Fruit fly (Drosophila melanogaster): ENCODE results near the gene Atg1.

Gene Atg1

dm6 chr3L:12835511-12836479 lies 30.9 kb upstream of the Atg1 start (continued):
- TF ChIP-seq Atf-2 (GFP tag; optimal IDR thresholded peaks at IDR 0.05) (no peak), knrl (GFP tag; IDR thresholded peaks at IDR 0.05; ENCODE audit: partially characterized antibody) (no peak; the same call in 2 of the 3 replicates), CG7357 (GFP tag; IDR thresholded peaks at IDR 0.05) (no peak), sd (tag; optimal IDR thresholded peaks at IDR 0.05) (peak; percentile 76), CG8478 (optimal IDR thresholded peaks at IDR 0.05) (no peak), Mad (GFP tag; optimal IDR thresholded peaks at IDR 0.05) (no peak), seq (GFP tag; IDR thresholded peaks at IDR 0.05) (no peak), CG12744 (GFP tag; optimal IDR thresholded peaks at IDR 0.05) (no peak), insv (GFP tag; optimal IDR thresholded peaks at IDR 0.05) (no peak), CG12219 (GFP tag; optimal IDR thresholded peaks at IDR 0.05) (no peak), Dbx (GFP tag; IDR thresholded peaks at IDR 0.05) (no peak), repo (GFP tag; optimal IDR thresholded peaks at IDR 0.05) (no peak), eve (GFP tag; optimal IDR thresholded peaks at IDR 0.05) (peak in 1 of 2 experiments; percentile 68), dati (GFP tag; IDR thresholded peaks at IDR 0.05) (no peak), CG10959 (GFP tag; IDR thresholded peaks at IDR 0.05) (no peak), jumu (GFP tag; optimal IDR thresholded peaks at IDR 0.05) (no peak), fd96Cb (tag; optimal IDR thresholded peaks at IDR 0.05) (no peak), CG8089 (GFP tag; optimal IDR thresholded peaks at IDR 0.05) (no peak), tap (tag; optimal IDR thresholded peaks at IDR 0.05) (no peak), ATbp (GFP tag; optimal IDR thresholded peaks at IDR 0.05) (peak; percentile 44), eyg (GFP tag; optimal IDR thresholded peaks at IDR 0.05) (no peak), NK7.1 (GFP tag; optimal IDR thresholded peaks at IDR 0.05) (no peak), gt (GFP tag; IDR thresholded peaks at IDR 0.05) (no peak), lmd (GFP tag; IDR thresholded peaks at IDR 0.05) (no peak), Drgx (GFP tag; IDR thresholded peaks at IDR 0.05) (no peak), CG10462 (GFP tag; optimal IDR thresholded peaks at IDR 0.05) (no peak), MTF-1 (GFP tag; optimal IDR thresholded peaks at IDR 0.05; ENCODE audit: borderline replicate concordance) (peak; percentile 31), fd102C (GFP tag; optimal IDR thresholded peaks at IDR 0.05) (no peak), Pdp1 (GFP tag; optimal IDR thresholded peaks at IDR 0.05) (no peak), Side (GFP tag; optimal IDR thresholded peaks at IDR 0.05) (no peak), CG10565 (GFP tag; optimal IDR thresholded peaks at IDR 0.05) (no peak), Hand (GFP tag; optimal IDR thresholded peaks at IDR 0.05) (no peak), cato (GFP tag; optimal IDR thresholded peaks at IDR 0.05; ENCODE audit: borderline replicate concordance) (no peak), CG12071 (GFP tag; optimal IDR thresholded peaks at IDR 0.05) (peak; percentile 34), CG11093 (GFP tag; IDR thresholded peaks at IDR 0.05) (no peak), CHES-1-like (GFP tag; optimal IDR thresholded peaks at IDR 0.05) (no peak), Antp (GFP tag; optimal IDR thresholded peaks at IDR 0.05) (no peak), Aef1 (GFP tag; IDR thresholded peaks at IDR 0.05) (no peak), Trl (optimal IDR thresholded peaks at IDR 0.05) (no peak), Trl (GFP tag; optimal IDR thresholded peaks at IDR 0.05) (no peak), Sry-δ (GFP tag; optimal IDR thresholded peaks at IDR 0.05) (no peak), CG1024 (GFP tag; IDR thresholded peaks at IDR 0.05) (no peak), bowl (GFP tag; IDR thresholded peaks at IDR 0.05) (no peak), lbe (GFP tag; optimal IDR thresholded peaks at IDR 0.05) (no peak), tup (GFP tag; optimal IDR thresholded peaks at IDR 0.05) (no peak), CG15479 (GFP tag; optimal IDR thresholded peaks at IDR 0.05) (no peak), peb (GFP tag; IDR thresholded peaks at IDR 0.05) (no peak), CTCF (GFP tag; optimal IDR thresholded peaks at IDR 0.05) (peak; percentile 50), otp (GFP tag; IDR thresholded peaks at IDR 0.05) (0 out of 3 replicates have a peak, but pooled peaks have one; percentile 28), CG3281 (GFP tag; optimal IDR thresholded peaks at IDR 0.05) (no peak), pros (GFP tag; optimal IDR thresholded peaks at IDR 0.05) (no peak)

All from whole organism, embryonic.